Fruit fly (Drosophila melanogaster) whole organism, wandering third instar larva: ENCODE results near the gene CG2202.

Source experiments
- Abd-B ChIP-seq: fragments of >200 bp; optimal IDR thresholded peaks from 2 replicates; lab custom pipeline; 2017; ENCODE audit warnings: missing biosample characterization, missing genetic modification characterization
- usp ChIP-seq: fragments of >200 bp; optimal IDR thresholded peaks from 2 replicates; lab custom pipeline; 2017; ENCODE audit warnings: missing biosample characterization, missing genetic modification characterization

- TF ChIP-seq usp (no peak), Abd-B (GFP tag; lab: Kevin White, UChicago) (no peak)
Observed at dm6 chrX:10835631-10836030, 12.9 kb upstream of the CG2202 start.
